Worm (Caenorhabditis elegans) whole organism, mixed stage, embryonic: ENCODE results near the gene gst-27.

ENCODE experiments used
- M03D4.4 ChIP-seq: sonication (generic microtip); optimal IDR thresholded peaks from 2 replicates; lab custom pipeline; 2017; ENCODE audit warnings: mild to moderate bottlenecking, missing genetic modification characterization, missing compliant biosample characterization
- bed-3 ChIP-seq: fragments of 200-800 bp; sonication (Bioruptor generic); optimal IDR thresholded peaks from 3 replicates; lab custom pipeline; 2018; ENCODE audit warnings: mild to moderate bottlenecking, missing genetic modification characterization, moderate library complexity, missing compliant biosample characterization
- blmp-1 ChIP-seq: fragments of 150-350 bp; optimal IDR thresholded peaks from 2 replicates; lab custom pipeline; 2014; ENCODE audit warnings: missing biosample characterization, missing genetic modification characterization
- ceh-39 ChIP-seq: fragments of 150-350 bp; optimal IDR thresholded peaks from 2 replicates; lab custom pipeline; 2014; ENCODE audit warnings: missing biosample characterization, missing genetic modification characterization
- ceh-43 ChIP-seq: fragments of 200-800 bp; sonication (Bioruptor generic); optimal IDR thresholded peaks from 2 replicates; lab custom pipeline; 2018; ENCODE audit warnings: mild to moderate bottlenecking, missing genetic modification characterization, moderate library complexity, missing compliant biosample characterization
- ceh-83 ChIP-seq: fragments of 200-800 bp; sonication (Bioruptor generic); optimal IDR thresholded peaks from 2 replicates; lab custom pipeline; 2018; ENCODE audit warnings: mild to moderate bottlenecking, missing genetic modification characterization, missing compliant biosample characterization
- ces-1 ChIP-seq: fragments of 150-350 bp; optimal IDR thresholded peaks from 2 replicates; lab custom pipeline; 2014; ENCODE audit warnings: missing biosample characterization, missing genetic modification reagents, missing genetic modification characterization
- cnd-1 ChIP-seq: fragments of 200-800 bp; sonication (Bioruptor generic); optimal IDR thresholded peaks from 2 replicates; lab custom pipeline; 2018; ENCODE audit warnings: mild to moderate bottlenecking, missing genetic modification characterization, missing compliant biosample characterization
- drap-1 ChIP-seq: fragments of 200-800 bp; sonication (Bioruptor generic); optimal IDR thresholded peaks from 3 replicates; lab custom pipeline; 2018; ENCODE audit warnings: mild to moderate bottlenecking, missing genetic modification characterization, missing compliant biosample characterization
- elt-1 ChIP-seq: sonication (generic microtip); optimal IDR thresholded peaks from 2 replicates; lab custom pipeline; 2017; ENCODE audit warnings: missing genetic modification characterization, mild to moderate bottlenecking, missing compliant biosample characterization, antibody characterized with exemption, moderate library complexity, borderline replicate concordance; ENCODE audit not compliant: insufficient read depth
- elt-3 ChIP-seq: fragments of 150-350 bp; optimal IDR thresholded peaks from 2 replicates; lab custom pipeline; 2014; ENCODE audit warnings: missing biosample characterization, missing genetic modification characterization
- flh-1 ChIP-seq: fragments of 200-800 bp; sonication (Bioruptor generic); optimal IDR thresholded peaks from 2 replicates; lab custom pipeline; 2018; ENCODE audit warnings: mild to moderate bottlenecking, missing genetic modification characterization, moderate library complexity, missing compliant biosample characterization
- ham-2 ChIP-seq: fragments of 200-800 bp; sonication (Bioruptor generic); optimal IDR thresholded peaks from 2 replicates; lab custom pipeline; 2018; ENCODE audit warnings: mild to moderate bottlenecking, missing genetic modification characterization, missing compliant biosample characterization
- hlh-1 ChIP-seq: fragments of 150-350 bp; optimal IDR thresholded peaks from 2 replicates; lab custom pipeline; 2014; ENCODE audit warnings: missing biosample characterization, missing genetic modification reagents, missing genetic modification characterization
- lin-13 ChIP-seq: fragments of 150-350 bp; optimal IDR thresholded peaks from 2 replicates; lab custom pipeline; 2014; ENCODE audit warnings: missing biosample characterization, missing genetic modification characterization
- lin-32 ChIP-seq: fragments of 200-800 bp; sonication (Bioruptor generic); optimal IDR thresholded peaks from 2 replicates; lab custom pipeline; 2018; ENCODE audit warnings: mild to moderate bottlenecking, missing genetic modification characterization, missing compliant biosample characterization
- lsy-2 ChIP-seq: fragments of 150-350 bp; optimal IDR thresholded peaks from 2 replicates; lab custom pipeline; 2014; ENCODE audit warnings: missing biosample characterization, missing genetic modification characterization
- mab-5 ChIP-seq: fragments of 150-350 bp; optimal IDR thresholded peaks from 2 replicates; lab custom pipeline; 2014; ENCODE audit warnings: missing biosample characterization, missing genetic modification characterization
- mep-1 ChIP-seq: fragments of 150-350 bp; optimal IDR thresholded peaks from 2 replicates; lab custom pipeline; 2017; ENCODE audit warnings: missing biosample characterization, missing genetic modification reagents, missing genetic modification characterization, inconsistent platforms
- mls-2 ChIP-seq: sonication (generic microtip); optimal IDR thresholded peaks from 2 replicates; lab custom pipeline; 2016; ENCODE audit warnings: mild to moderate bottlenecking, missing genetic modification characterization, moderate library complexity, missing compliant biosample characterization
- nhr-12 ChIP-seq: fragments of 150-350 bp; optimal IDR thresholded peaks from 2 replicates; lab custom pipeline; 2014; ENCODE audit warnings: missing biosample characterization, missing genetic modification characterization
- nhr-2 ChIP-seq: fragments of 150-350 bp; optimal IDR thresholded peaks from 2 replicates; lab custom pipeline; 2014; ENCODE audit warnings: missing biosample characterization, missing genetic modification characterization
- nhr-237 ChIP-seq: fragments of 150-350 bp; optimal IDR thresholded peaks from 2 replicates; lab custom pipeline; 2014; ENCODE audit warnings: missing biosample characterization, missing genetic modification characterization
- nhr-28 ChIP-seq: fragments of 150-350 bp; optimal IDR thresholded peaks from 2 replicates; lab custom pipeline; 2014; ENCODE audit warnings: missing biosample characterization, missing genetic modification characterization
- nhr-76 ChIP-seq: sonication (generic microtip); optimal IDR thresholded peaks from 2 replicates; lab custom pipeline; 2017; ENCODE audit warnings: missing biosample characterization, missing genetic modification characterization
- pha-4 ChIP-seq: fragments of 150-350 bp; optimal IDR thresholded peaks from 2 replicates; lab custom pipeline; 2018; ENCODE audit warnings: missing biosample characterization, missing genetic modification reagents, missing genetic modification characterization
- sem-2 ChIP-seq: fragments of 200-800 bp; sonication (Bioruptor generic); optimal IDR thresholded peaks from 2 replicates; lab custom pipeline; 2018; ENCODE audit warnings: mild to moderate bottlenecking, missing genetic modification characterization, missing compliant biosample characterization
- snpc-4 ChIP-seq: fragments of 150-350 bp; optimal IDR thresholded peaks from 2 replicates; lab custom pipeline; 2014; ENCODE audit warnings: missing biosample characterization, missing genetic modification characterization
- sptf-1 ChIP-seq: sonication (generic microtip); optimal IDR thresholded peaks from 2 replicates; lab custom pipeline; 2017; ENCODE audit warnings: mild to moderate bottlenecking, missing genetic modification characterization, moderate library complexity, missing compliant biosample characterization
- tbx-8 ChIP-seq: fragments of 200-800 bp; sonication (Bioruptor generic); optimal IDR thresholded peaks from 2 replicates; lab custom pipeline; 2018; ENCODE audit warnings: mild to moderate bottlenecking, missing genetic modification characterization, moderate library complexity, missing compliant biosample characterization
- unc-120 ChIP-seq: sonication (generic microtip); optimal IDR thresholded peaks from 2 replicates; lab custom pipeline; 2017; ENCODE audit warnings: missing genetic modification characterization, missing compliant biosample characterization; ENCODE audit not compliant: poor library complexity, severe bottlenecking
- unc-39 ChIP-seq: fragments of 150-350 bp; optimal IDR thresholded peaks from 2 replicates; lab custom pipeline; 2014; ENCODE audit warnings: missing biosample characterization, missing genetic modification characterization
- unc-62 ChIP-seq: fragments of 150-350 bp; optimal IDR thresholded peaks from 2 replicates; lab custom pipeline; 2014; ENCODE audit warnings: missing biosample characterization, missing genetic modification reagents, missing genetic modification characterization
- zip-8 ChIP-seq: fragments of 150-350 bp; optimal IDR thresholded peaks from 2 replicates; lab custom pipeline; 2014; ENCODE audit warnings: missing biosample characterization, missing genetic modification characterization
- ztf-11 ChIP-seq: fragments of 150-350 bp; optimal IDR thresholded peaks from 2 replicates; lab custom pipeline; 2014; ENCODE audit warnings: missing biosample characterization, missing genetic modification characterization

The gst-27 gene

DNA sequence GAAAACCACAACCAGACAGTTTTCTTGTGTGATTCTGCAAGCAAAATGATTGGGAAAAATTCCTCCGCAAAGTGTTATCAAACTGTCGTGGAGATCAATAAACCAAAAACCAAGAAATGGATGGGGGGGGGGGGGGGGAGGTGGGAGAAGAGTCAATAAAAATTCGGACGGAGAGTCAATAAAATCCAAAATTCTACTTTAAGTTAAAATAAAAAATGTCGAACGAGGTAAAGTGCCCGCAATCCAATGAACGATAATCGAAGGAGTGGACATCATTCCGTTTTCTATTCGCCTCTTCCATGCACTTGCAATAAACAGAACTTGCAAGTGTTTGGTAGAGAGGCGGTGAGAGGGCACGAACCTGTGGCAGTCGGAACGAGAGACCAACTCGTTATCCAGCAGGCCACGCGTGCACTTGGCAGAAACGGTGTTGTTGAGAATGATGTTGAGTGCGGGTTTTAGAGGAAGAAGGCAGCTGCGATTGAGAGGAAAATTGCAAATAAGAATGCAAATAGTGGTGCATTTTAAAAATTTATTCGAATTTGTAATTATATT lies at the start of gene gst-27:
gst-27 (minus strand) TSS at position 51 of the 555 bp plus-strand sequence.
- TF ChIP-seq elt-3, result no peak
- TF ChIP-seq sptf-1 (tag; lab: Kevin White, UChicago), result peak; percentile 93
- TF ChIP-seq elt-1 (tag; lab: Kevin White, UChicago), result peak; percentile 36
- TF ChIP-seq mls-2 (tag; lab: Kevin White, UChicago), result peak; percentile 92
- TF ChIP-seq snpc-4 (tag; lab: Kevin White, UChicago), result no peak
- TF ChIP-seq nhr-12, result peak; percentile 22
- TF ChIP-seq sem-2 (GFP tag; lab: Kevin White, UChicago), result peak; percentile 79
- no peak for TF ChIP-seq zip-8 (tag; lab: Kevin White, UChicago)
- TF ChIP-seq ztf-11 (tag; lab: Kevin White, UChicago), result no peak
- TF ChIP-seq unc-120 (tag; lab: Kevin White, UChicago), result peak; percentile 65
- TF ChIP-seq lin-32 (GFP tag; lab: Kevin White, UChicago), result peak; percentile 90
- no peak for TF ChIP-seq blmp-1 (tag; lab: Kevin White, UChicago)
- TF ChIP-seq mep-1 (tag; lab: Kevin White, UChicago), result peak; percentile 51
- peak; percentile 33 for TF ChIP-seq nhr-28 (tag; lab: Kevin White, UChicago)
- TF ChIP-seq unc-62, result peak; percentile 42
- TF ChIP-seq cnd-1 (tag; lab: Kevin White, UChicago), result peak; percentile 92
- peak; percentile 76 for TF ChIP-seq flh-1 (GFP tag; lab: Kevin White, UChicago)
- TF ChIP-seq nhr-237, result no peak
- TF ChIP-seq ceh-39 (tag; lab: Kevin White, UChicago), result no peak
- peak; percentile 67 for TF ChIP-seq ham-2 (GFP tag; lab: Kevin White, UChicago)
- TF ChIP-seq drap-1 (GFP tag; lab: Kevin White, UChicago), result peak; percentile 90
- TF ChIP-seq ces-1, result no peak
- TF ChIP-seq mab-5 (tag; lab: Kevin White, UChicago), result no peak
- no peak for TF ChIP-seq nhr-2 (tag; lab: Kevin White, UChicago)
- TF ChIP-seq pha-4 (tag; lab: Kevin White, UChicago), result peak; percentile 49
- no peak for TF ChIP-seq unc-39 (tag; lab: Kevin White, UChicago)
- peak; percentile 69 for TF ChIP-seq lin-13 (tag; lab: Kevin White, UChicago)
- peak; percentile 22 for TF ChIP-seq lsy-2 (tag; lab: Kevin White, UChicago)
- peak; percentile 44 for TF ChIP-seq hlh-1
- TF ChIP-seq tbx-8 (GFP tag; lab: Kevin White, UChicago), result peak; percentile 85
- no peak for TF ChIP-seq nhr-76 (tag; lab: Kevin White, UChicago)
- peak; percentile 72 for TF ChIP-seq bed-3 (GFP tag; lab: Kevin White, UChicago)
- peak; percentile 92 for TF ChIP-seq M03D4.4 (tag; lab: Kevin White, UChicago)
- peak; percentile 87 for TF ChIP-seq ceh-83 (GFP tag; lab: Kevin White, UChicago)
- peak; percentile 79 for TF ChIP-seq ceh-43

DNA sequence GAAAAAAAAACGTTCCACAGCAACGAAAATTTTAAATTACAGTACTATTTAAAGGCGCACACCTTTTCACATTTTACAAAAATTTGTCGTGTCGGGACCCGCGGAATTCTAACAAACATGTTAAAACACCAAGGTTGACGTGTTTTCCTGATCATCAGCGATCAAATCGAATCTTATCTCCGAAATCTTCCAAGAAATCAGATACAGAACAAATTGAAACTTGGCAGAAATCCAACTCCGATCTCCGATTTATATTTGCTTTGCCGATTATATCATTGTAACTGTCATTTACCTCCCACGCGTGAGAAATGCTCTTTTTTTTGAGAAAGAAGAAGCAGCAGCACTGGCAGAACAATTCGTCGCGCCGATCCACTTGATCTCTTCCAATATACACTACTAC lies 48.2 kb upstream of the gst-27 start:
- TF ChIP-seq nhr-237, result no peak
- no peak for TF ChIP-seq unc-62
- no peak for TF ChIP-seq nhr-12
- no peak for TF ChIP-seq M03D4.4 (tag; lab: Kevin White, UChicago)
- peak; percentile 97 for TF ChIP-seq elt-1 (tag; lab: Kevin White, UChicago)
- no peak for TF ChIP-seq unc-120 (tag; lab: Kevin White, UChicago)

DNA sequence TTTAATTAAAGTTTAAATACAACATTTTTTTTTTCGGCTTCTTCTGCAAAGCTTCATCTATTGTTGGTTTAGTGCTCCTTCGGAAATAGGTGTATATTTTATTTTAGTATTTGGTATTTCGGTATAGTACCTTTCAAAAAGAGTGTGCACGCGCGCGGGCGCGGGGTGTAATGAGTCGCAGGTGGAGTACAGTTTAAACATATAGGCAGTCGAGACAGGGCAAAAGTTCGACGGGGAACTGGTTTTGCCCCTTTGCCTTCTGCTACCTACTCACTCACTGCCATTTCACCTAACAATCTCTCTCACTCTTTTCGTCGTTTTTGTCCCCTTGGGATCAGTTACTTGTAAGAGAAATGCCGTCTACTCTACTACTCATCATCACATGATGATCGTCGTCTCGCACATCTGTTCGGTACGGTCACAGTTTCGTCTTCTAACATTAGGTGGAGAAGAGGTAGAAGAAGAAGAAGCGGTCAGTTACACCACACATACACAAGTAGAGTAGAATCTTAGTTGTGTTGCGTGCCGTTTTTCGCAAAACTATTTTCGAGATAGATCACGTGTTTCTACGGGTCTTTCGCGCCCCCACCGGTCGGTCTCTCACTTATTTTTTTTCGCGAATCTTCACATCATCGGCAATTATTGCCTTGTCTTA lies 46.9 kb upstream of the gst-27 start:
- TF ChIP-seq elt-3 (no peak), ztf-11 (tag; lab: Kevin White, UChicago) (no peak), sptf-1 (tag; lab: Kevin White, UChicago) (no peak), elt-1 (tag; lab: Kevin White, UChicago) (no peak), mep-1 (tag; lab: Kevin White, UChicago) (no peak), nhr-2 (tag; lab: Kevin White, UChicago) (no peak), lin-13 (tag; lab: Kevin White, UChicago) (no peak), M03D4.4 (tag; lab: Kevin White, UChicago) (no peak), lsy-2 (tag; lab: Kevin White, UChicago) (no peak), cnd-1 (tag; lab: Kevin White, UChicago) (no peak), nhr-12 (no peak), nhr-76 (tag; lab: Kevin White, UChicago) (no peak), ceh-43 (no peak), ham-2 (GFP tag; lab: Kevin White, UChicago) (no peak)
